Fruit fly (Drosophila melanogaster): Measurements from ENCODE around the gene Gga.

DNA sequence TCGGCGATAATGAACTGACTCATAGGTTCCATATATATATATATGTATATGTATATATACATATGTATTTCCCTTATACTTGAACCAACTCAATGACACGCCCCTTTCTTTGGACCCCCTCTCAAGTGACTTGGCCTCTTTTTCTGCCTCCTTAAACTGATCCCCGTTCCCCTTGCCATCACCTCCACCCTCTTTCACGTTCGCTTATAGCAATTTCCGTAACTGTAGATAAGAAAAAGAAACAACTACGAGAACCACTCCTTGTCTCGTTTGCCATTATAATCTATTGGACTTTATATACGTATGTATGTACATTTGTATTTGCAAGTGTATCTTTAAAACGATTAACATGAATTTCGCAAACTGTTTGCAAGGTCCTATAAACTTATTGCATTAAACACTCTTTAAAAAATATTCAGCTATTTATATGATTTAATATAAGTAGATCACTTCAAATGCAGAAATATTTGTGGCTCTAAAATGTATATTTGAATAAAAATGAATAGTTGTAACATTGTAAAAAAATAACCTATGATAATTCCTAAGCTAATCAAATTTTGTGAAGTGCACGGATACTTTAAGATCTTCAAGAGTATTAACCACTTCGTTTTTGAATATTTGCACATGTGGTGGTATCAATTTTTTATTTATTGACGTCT, 18.0 kb upstream of the Gga start:
- TF ChIP-seq rgr (GFP tag; optimal IDR thresholded peaks at IDR 0.05) (peak; percentile 57), GATAd (GFP tag; optimal IDR thresholded peaks at IDR 0.05) (no peak), tai (GFP tag; optimal IDR thresholded peaks at IDR 0.05) (no peak), psq (GFP tag; optimal IDR thresholded peaks at IDR 0.05) (peak; percentile 45), lola (GFP tag; optimal IDR thresholded peaks at IDR 0.05) (no peak), OdsH (GFP tag; optimal IDR thresholded peaks at IDR 0.05) (peak; percentile 70)

Data from whole organism, wandering third instar larva.